Fruit fly (Drosophila melanogaster) whole organism, embryonic: Measurements from ENCODE around the gene LysB.

Experiments used
- Ada2b ChIP-seq: fragments of 200-800 bp; sonication (Bioruptor generic); IDR thresholded peaks from 2 replicates; pipeline ENCODE4 v1.3.6; 2022; ENCODE audit warnings: missing biosample characterization, missing genetic modification characterization
- Atf-2 ChIP-seq: fragments of 200-800 bp; sonication (Bioruptor generic); optimal IDR thresholded peaks from 2 replicates; lab custom pipeline; 2016; ENCODE audit warnings: missing biosample characterization, missing genetic modification characterization
- CG10209 ChIP-seq: fragments of 200-800 bp; sonication (Bioruptor generic); optimal IDR thresholded peaks from 3 replicates; lab custom pipeline; 2017; ENCODE audit warnings: missing biosample characterization, mild to moderate bottlenecking, missing genetic modification characterization, missing genetic modification reagents
- CG10321 ChIP-seq: fragments of 200-800 bp; sonication (Bioruptor generic); IDR thresholded peaks from 2 replicates; pipeline ENCODE4 v1.3.6; 2022; ENCODE audit warnings: missing biosample characterization, missing genetic modification characterization
- CG10654 ChIP-seq: fragments of 200-800 bp; sonication (Bioruptor generic); optimal IDR thresholded peaks from 2 replicates; lab custom pipeline; 2016; ENCODE audit warnings: missing biosample characterization, missing genetic modification characterization
- CG11723 ChIP-seq: fragments of 200-800 bp; sonication (Bioruptor generic); optimal IDR thresholded peaks from 2 replicates; lab custom pipeline; 2017; ENCODE audit warnings: missing biosample characterization, mild to moderate bottlenecking, missing genetic modification characterization
- CG12942 ChIP-seq: fragments of 200-800 bp; sonication (Bioruptor generic); optimal IDR thresholded peaks from 3 replicates; lab custom pipeline; 2016; ENCODE audit warnings: missing biosample characterization, missing genetic modification characterization
- CG13424 ChIP-seq: fragments of 200-800 bp; sonication (Bioruptor generic); optimal IDR thresholded peaks from 2 replicates; lab custom pipeline; 2019; ENCODE audit warnings: missing biosample characterization, mild to moderate bottlenecking, missing genetic modification characterization, moderate library complexity
- CG14014 ChIP-seq: fragments of 200-800 bp; sonication (Bioruptor generic); IDR thresholded peaks from 2 replicates; pipeline ENCODE4 v1.3.6; 2022; ENCODE audit warnings: missing biosample characterization, missing genetic modification characterization
- CG15073 ChIP-seq: fragments of 200-800 bp; sonication (Bioruptor generic); optimal IDR thresholded peaks from 2 replicates; lab custom pipeline; 2016; ENCODE audit warnings: missing biosample characterization, missing genetic modification characterization
- CG15601 ChIP-seq: fragments of 200-800 bp; sonication (Bioruptor generic); optimal IDR thresholded peaks from 3 replicates; lab custom pipeline; 2019; ENCODE audit warnings: missing biosample characterization, mild to moderate bottlenecking, missing genetic modification characterization, moderate library complexity
- CG1647 ChIP-seq: fragments of 200-800 bp; sonication (Bioruptor generic); optimal IDR thresholded peaks from 3 replicates; lab custom pipeline; 2016; ENCODE audit warnings: missing biosample characterization, missing genetic modification characterization
- CG1832 ChIP-seq: fragments of 200-800 bp; sonication (Bioruptor generic); optimal IDR thresholded peaks from 2 replicates; lab custom pipeline; 2017; ENCODE audit warnings: missing biosample characterization, mild to moderate bottlenecking, missing genetic modification characterization, inconsistent platforms
- CG2678 ChIP-seq: fragments of 200-800 bp; sonication (Bioruptor generic); optimal IDR thresholded peaks from 3 replicates; lab custom pipeline; 2019; ENCODE audit warnings: missing biosample characterization, mild to moderate bottlenecking, missing genetic modification characterization, moderate library complexity
- CG3065 ChIP-seq: fragments of 200-800 bp; sonication (Bioruptor generic); optimal IDR thresholded peaks from 2 replicates; lab custom pipeline; 2016; ENCODE audit warnings: missing biosample characterization, missing genetic modification characterization
- CG31365 ChIP-seq: fragments of 200-800 bp; sonication (Bioruptor generic); optimal IDR thresholded peaks from 2 replicates; lab custom pipeline; 2018; ENCODE audit warnings: missing biosample characterization, mild to moderate bottlenecking, missing genetic modification characterization
- CG31441 ChIP-seq: fragments of 200-800 bp; sonication (Bioruptor generic); IDR thresholded peaks from 2 replicates; pipeline ENCODE4 v1.3.6; 2022; ENCODE audit warnings: missing biosample characterization, missing genetic modification characterization
- CG33557 ChIP-seq: fragments of 200-800 bp; sonication (Bioruptor generic); optimal IDR thresholded peaks from 2 replicates; lab custom pipeline; 2019; ENCODE audit warnings: missing biosample characterization, mild to moderate bottlenecking, missing genetic modification characterization, moderate library complexity
- CG7839 ChIP-seq: fragments of 200-800 bp; sonication (Bioruptor generic); optimal IDR thresholded peaks from 3 replicates; lab custom pipeline; 2018; ENCODE audit warnings: missing biosample characterization, mild to moderate bottlenecking, missing genetic modification characterization, moderate library complexity
- CG8765 ChIP-seq: fragments of 200-800 bp; sonication (Bioruptor generic); IDR thresholded peaks from 2 replicates; pipeline ENCODE4 v1.3.6; 2022; ENCODE audit warnings: missing biosample characterization, missing genetic modification characterization
- CG9932 ChIP-seq: fragments of 200-800 bp; sonication (Bioruptor generic); IDR thresholded peaks from 2 replicates; pipeline ENCODE4 v1.3.6; 2022; ENCODE audit warnings: missing biosample characterization, missing genetic modification characterization
- Chrac-16 ChIP-seq: fragments of 200-800 bp; sonication (Bioruptor generic); optimal IDR thresholded peaks from 3 replicates; lab custom pipeline; 2016; ENCODE audit warnings: missing biosample characterization, missing genetic modification characterization
- Doc2 ChIP-seq: fragments of 200-800 bp; sonication (Bioruptor generic); IDR thresholded peaks from 2 replicates; pipeline ENCODE4 v1.3.6; 2022; ENCODE audit warnings: missing biosample characterization, missing genetic modification characterization
- HLHmδ ChIP-seq: fragments of 200-800 bp; sonication (Bioruptor generic); optimal IDR thresholded peaks from 2 replicates; lab custom pipeline; 2018; ENCODE audit warnings: missing biosample characterization, mild to moderate bottlenecking, missing genetic modification characterization, moderate library complexity
- HmgD ChIP-seq: fragments of 200-800 bp; sonication (Bioruptor generic); optimal IDR thresholded peaks from 3 replicates; lab custom pipeline; 2016; ENCODE audit warnings: missing biosample characterization, missing genetic modification characterization
- Mad ChIP-seq: fragments of 200-800 bp; sonication (Bioruptor generic); optimal IDR thresholded peaks from 2 replicates; lab custom pipeline; 2016; ENCODE audit warnings: missing biosample characterization, missing genetic modification characterization
- NK7.1 ChIP-seq: fragments of 200-800 bp; sonication (Bioruptor generic); optimal IDR thresholded peaks from 3 replicates; lab custom pipeline; 2016; ENCODE audit warnings: missing biosample characterization, missing genetic modification characterization
- Stat92E ChIP-seq, 3 experiments: fragments of >200 bp in 2 of 3; fragments of 200-800 bp in 1 of 3; sonication (Bioruptor generic) in 1 of 3; optimal IDR thresholded peaks; 2 replicates each; lab custom pipeline; 2017 to 2019; ENCODE audit warnings: missing biosample characterization in 3 of 3, missing genetic modification characterization in 3 of 3, mild to moderate bottlenecking in 1 of 3, moderate library complexity in 1 of 3
- bigmax ChIP-seq: fragments of 200-800 bp; sonication (Bioruptor generic); optimal IDR thresholded peaks from 2 replicates; lab custom pipeline; 2018; ENCODE audit warnings: missing biosample characterization, mild to moderate bottlenecking, missing genetic modification characterization
- br ChIP-seq: fragments of >200 bp; optimal IDR thresholded peaks from 2 replicates; lab custom pipeline; 2017
- croc ChIP-seq: fragments of 200-800 bp; sonication (Bioruptor generic); conservative IDR thresholded peaks from 3 replicates; pipeline ENCODE4 v1.3.6; 2022; ENCODE audit warnings: missing biosample characterization, missing genetic modification characterization
- ems ChIP-seq: fragments of 200-800 bp; sonication (Bioruptor generic); optimal IDR thresholded peaks from 3 replicates; lab custom pipeline; 2016; ENCODE audit warnings: missing biosample characterization, missing genetic modification characterization
- en ChIP-seq: fragments of 200-800 bp; sonication (Bioruptor generic); optimal IDR thresholded peaks from 2 replicates; lab custom pipeline; 2016; ENCODE audit warnings: missing biosample characterization, missing genetic modification characterization
- gem ChIP-seq: fragments of 200-800 bp; sonication (Bioruptor generic); optimal IDR thresholded peaks from 2 replicates; lab custom pipeline; 2019; ENCODE audit warnings: missing biosample characterization, mild to moderate bottlenecking, missing genetic modification characterization, moderate library complexity
- gro ChIP-seq: fragments of 200-800 bp; sonication (Bioruptor generic); optimal IDR thresholded peaks from 2 replicates; lab custom pipeline; 2016; ENCODE audit warnings: missing biosample characterization, missing genetic modification characterization
- gsb ChIP-seq: fragments of 200-800 bp; sonication (Bioruptor generic); IDR thresholded peaks from 2 replicates; pipeline ENCODE4 v1.3.6; 2022; ENCODE audit warnings: missing biosample characterization, missing genetic modification characterization
- ham ChIP-seq: fragments of 200-800 bp; sonication (Bioruptor generic); IDR thresholded peaks from 2 replicates; pipeline ENCODE4 v1.3.6; 2022; ENCODE audit warnings: missing biosample characterization, missing genetic modification characterization
- hkb ChIP-seq, 2 experiments: fragments of 200-800 bp in 1 of 2; fragments of >200 bp in 1 of 2; sonication (Bioruptor generic) in 1 of 2; IDR thresholded peaks in 1 of 2; optimal IDR thresholded peaks in 1 of 2; 2 replicates each; pipeline versions ENCODE4 v1.3.6 to Lab custom; 2017 to 2022; ENCODE audit warnings: missing biosample characterization in 1 of 2, missing genetic modification characterization in 1 of 2
- lmd ChIP-seq: fragments of 200-800 bp; sonication (Bioruptor generic); IDR thresholded peaks from 2 replicates; pipeline ENCODE4 v1.3.6; 2022; ENCODE audit warnings: missing biosample characterization, missing genetic modification characterization
- pho ChIP-seq: fragments of 200-800 bp; sonication (Bioruptor generic); optimal IDR thresholded peaks from 2 replicates; lab custom pipeline; 2016; ENCODE audit warnings: missing biosample characterization, missing genetic modification characterization
- phol ChIP-seq: fragments of 200-800 bp; sonication (Bioruptor generic); optimal IDR thresholded peaks from 3 replicates; lab custom pipeline; 2018; ENCODE audit warnings: missing biosample characterization, mild to moderate bottlenecking, missing genetic modification characterization, moderate library complexity
- seq ChIP-seq: fragments of 200-800 bp; sonication (Bioruptor generic); IDR thresholded peaks from 2 replicates; pipeline ENCODE4 v1.3.6; 2022; ENCODE audit warnings: missing biosample characterization, missing genetic modification characterization
- sna ChIP-seq: fragments of 200-800 bp; sonication (Bioruptor generic); IDR thresholded peaks from 2 replicates; pipeline ENCODE4 v1.3.6; 2022; ENCODE audit warnings: missing biosample characterization, missing genetic modification characterization; ENCODE audit not compliant: partially characterized antibody
- sob ChIP-seq: fragments of 200-800 bp; sonication (Bioruptor generic); IDR thresholded peaks from 2 replicates; pipeline ENCODE4 v1.3.6; 2022; ENCODE audit warnings: missing biosample characterization, missing genetic modification characterization
- toy ChIP-seq: fragments of 200-800 bp; sonication (Bioruptor generic); IDR thresholded peaks from 2 replicates; pipeline ENCODE4 v1.3.6; 2022; ENCODE audit warnings: missing biosample characterization, missing genetic modification characterization
- tup ChIP-seq: fragments of 200-800 bp; sonication (Bioruptor generic); optimal IDR thresholded peaks from 2 replicates; lab custom pipeline; 2016; ENCODE audit warnings: missing biosample characterization, mild to moderate bottlenecking, missing genetic modification characterization, moderate library complexity
- unc-4 ChIP-seq: fragments of 200-800 bp; sonication (Bioruptor generic); IDR thresholded peaks from 2 replicates; pipeline ENCODE4 v1.3.6; 2022; ENCODE audit warnings: missing biosample characterization, missing genetic modification characterization; ENCODE audit not compliant: partially characterized antibody
- wek ChIP-seq: fragments of 200-800 bp; sonication (Bioruptor generic); optimal IDR thresholded peaks from 3 replicates; lab custom pipeline; 2018; ENCODE audit warnings: missing biosample characterization, mild to moderate bottlenecking, missing genetic modification characterization, moderate library complexity
- wor ChIP-seq: fragments of 200-800 bp; sonication (Bioruptor generic); IDR thresholded peaks from 2 replicates; pipeline ENCODE4 v1.3.6; 2022; ENCODE audit warnings: missing biosample characterization, missing genetic modification characterization
- zfh1 ChIP-seq: fragments of 200-800 bp; sonication (Bioruptor generic); IDR thresholded peaks from 3 replicates; pipeline ENCODE4 v1.3.6; 2022; ENCODE audit warnings: missing biosample characterization, missing genetic modification characterization

Gene LysB

DNA sequence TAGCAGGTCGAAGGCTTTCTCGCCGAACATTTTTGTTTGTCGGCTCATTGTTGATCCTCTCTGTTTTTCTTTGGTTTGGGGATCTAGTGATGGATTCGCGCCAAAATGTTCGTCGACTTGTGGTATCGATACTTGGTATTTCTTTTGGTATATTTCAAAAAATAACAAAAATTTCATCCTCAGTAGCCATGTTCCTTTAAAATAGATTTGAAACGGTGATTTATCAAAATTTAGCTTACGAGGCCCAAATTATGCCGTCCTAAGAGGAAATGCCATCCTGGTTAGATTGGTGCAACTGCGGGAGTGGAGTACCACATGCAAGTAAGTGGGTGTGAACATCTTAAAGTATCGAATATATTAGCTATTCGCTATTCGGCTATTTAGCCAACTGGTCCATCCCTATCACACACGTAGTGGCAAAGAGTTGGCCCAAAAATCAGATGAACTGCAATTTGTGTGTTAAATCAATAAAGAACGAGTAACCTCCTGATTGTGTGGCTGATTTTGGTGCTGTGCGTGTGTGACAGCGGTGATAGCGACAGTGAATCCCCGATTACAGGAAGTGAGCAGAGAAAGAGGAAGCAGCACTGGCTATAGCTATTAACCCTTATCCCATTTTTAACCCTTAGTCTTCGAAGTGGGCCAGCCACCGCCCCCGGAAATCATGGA lies 40.6 kb downstream of the LysB start, which contains the start of the genes Psf1 and Sac1 (continued):
- TF ChIP-seq CG31365 (tag; lab: Kevin White, UChicago) (no peak), Mad (GFP tag; lab: Kevin White, UChicago) (peak; percentile 17), gem (tag; lab: Kevin White, UChicago) (no peak), HLHmδ (GFP tag; lab: Kevin White, UChicago) (no peak), gro (GFP tag; lab: Kevin White, UChicago) (no peak), hkb (optimal IDR thresholded peaks at IDR 0.05; lab: Kevin White, UChicago) (peak; percentile 30), hkb (GFP tag; IDR thresholded peaks at IDR 0.05; lab: Robert Waterston, UW) (no peak), unc-4 (GFP tag; lab: Robert Waterston, UW) (peak; percentile 89), CG7839 (tag; lab: Kevin White, UChicago) (peak; percentile 36), wor (GFP tag; lab: Robert Waterston, UW) (no peak), croc (GFP tag; lab: Robert Waterston, UW) (no peak), sna (GFP tag; lab: Robert Waterston, UW) (peak; percentile 86), CG15073 (GFP tag; lab: Kevin White, UChicago) (no peak), ham (no peak), CG2678 (tag; lab: Kevin White, UChicago) (peak; percentile 48), pho (GFP tag; lab: Kevin White, UChicago) (peak; percentile 57), CG10321 (GFP tag; lab: Robert Waterston, UW) (no peak), Ada2b (GFP tag; lab: Robert Waterston, UW) (no peak; the same call in 1 of the 2 replicates), CG12942 (GFP tag; lab: Kevin White, UChicago) (peak; percentile 8), NK7.1 (GFP tag; lab: Kevin White, UChicago) (no peak), zfh1 (GFP tag; lab: Robert Waterston, UW) (peak; percentile 36; the same call in 1 of the 3 replicates), CG10654 (GFP tag; lab: Kevin White, UChicago) (peak; percentile 48), sob (GFP tag; lab: Robert Waterston, UW) (no peak; the same call in 1 of the 2 replicates), phol (peak; percentile 76), CG1832 (no peak), CG14014 (GFP tag; lab: Robert Waterston, UW) (no peak), tup (GFP tag; lab: Kevin White, UChicago) (no peak), CG11723 (no peak), CG33557 (peak; percentile 50), Doc2 (no peak), CG3065 (GFP tag; lab: Kevin White, UChicago) (peak; percentile 41), gsb (GFP tag; lab: Robert Waterston, UW) (no peak), seq (GFP tag; lab: Robert Waterston, UW) (no peak), Stat92E (GFP tag; optimal IDR thresholded peaks at IDR 0.05; lab: Kevin White, UChicago) (peak in 1 of 3 experiments; percentile 66), toy (GFP tag; lab: Robert Waterston, UW) (no peak), br (lab: Kevin White, UChicago) (no peak), Chrac-16 (peak; percentile 51), CG8765 (GFP tag; lab: Robert Waterston, UW) (0 out of 2 replicates have a peak, but pooled peaks have one; percentile 36), lmd (GFP tag; lab: Robert Waterston, UW) (no peak; the same call in 1 of the 2 replicates), CG9932 (peak; percentile 68; the same call in 1 of the 2 replicates), CG31441 (GFP tag; lab: Robert Waterston, UW) (no peak; the same call in 1 of the 2 replicates), Atf-2 (GFP tag; lab: Kevin White, UChicago) (peak; percentile 28), CG10209 (GFP tag; lab: Kevin White, UChicago) (no peak), CG13424 (tag; lab: Kevin White, UChicago) (peak; percentile 57), CG1647 (GFP tag; lab: Kevin White, UChicago) (peak; percentile 47), bigmax (no peak), wek (GFP tag; lab: Kevin White, UChicago) (peak; percentile 32), en (no peak), ems (GFP tag; lab: Kevin White, UChicago) (no peak), CG15601 (tag; lab: Kevin White, UChicago) (peak; percentile 60), HmgD (GFP tag; lab: Kevin White, UChicago) (peak; percentile 29)
